Worm (Caenorhabditis elegans): ENCODE data around the gene atg-7.

- TF ChIP-seq lin-39 (tag; optimal IDR thresholded peaks at IDR 0.05), result no peak
- TF ChIP-seq tbx-2 (tag; optimal IDR thresholded peaks at IDR 0.05), result no peak
These were observed 31.0 kb downstream of the atg-7 start, which contains the start of gene F36H1.3 for ce11 chrIV:11049806-11050205.

All from whole organism, L3 larva.